Worm (Caenorhabditis elegans): ENCODE measurements around the gene pqn-65.

The pqn-65 gene

ce11 chrX:4616832-4617231 lies 2.6 kb downstream of the pqn-65 start (continued):
- TF ChIP-seq mes-2 (tag; optimal IDR thresholded peaks at IDR 0.05; ENCODE audit: poor library complexity, severe bottlenecking) (peak; percentile 30), lin-29 (GFP tag; IDR thresholded peaks at IDR 0.05) (no peak), nhr-25 (tag; optimal IDR thresholded peaks at IDR 0.05; ENCODE audit: borderline replicate concordance, insufficient read depth) (peak; percentile 4), mdl-1 (tag; optimal IDR thresholded peaks at IDR 0.05) (peak in 1 of 2 experiments; percentile 15), daf-8 (GFP tag; IDR thresholded peaks at IDR 0.05) (no peak), hif-1 (tag; optimal IDR thresholded peaks at IDR 0.05) (peak in 1 of 2 experiments; percentile 29), lin-13 (GFP tag; optimal IDR thresholded peaks at IDR 0.05) (peak; percentile 1), unc-62 (GFP tag; optimal IDR thresholded peaks at IDR 0.05 in 1 of 2) (no peak), unc-62 (tag; optimal IDR thresholded peaks at IDR 0.05) (no peak), hmg-1.1 (GFP tag; IDR thresholded peaks at IDR 0.05) (peak; percentile 81), ceh-44 (GFP tag; IDR thresholded peaks at IDR 0.05) (0 out of 2 replicates have a peak, but pooled peaks have one; percentile 2), nhr-76 (tag; optimal IDR thresholded peaks at IDR 0.05) (no peak), lin-39 (tag; optimal IDR thresholded peaks at IDR 0.05) (no peak), ceh-20 (GFP tag; IDR thresholded peaks at IDR 0.05) (peak; percentile 65; the same call in 1 of the 2 replicates), snpc-1.2 (GFP tag; IDR thresholded peaks at IDR 0.05) (no peak), aha-1 (tag) (peak; percentile 66), mep-1 (tag; optimal IDR thresholded peaks at IDR 0.05) (peak; percentile 50), nhr-28 (tag; optimal IDR thresholded peaks at IDR 0.05) (no peak), F26F4.8 (GFP tag; conservative IDR thresholded peaks at IDR 0.05) (no peak), tra-1 (GFP tag; IDR thresholded peaks at IDR 0.05) (peak; percentile 22; the same call in 1 of the 2 replicates), duxl-1 (tag; optimal IDR thresholded peaks at IDR 0.05; ENCODE audit: poor library complexity) (no peak), unc-130 (GFP tag; optimal IDR thresholded peaks at IDR 0.05) (no peak), zfp-2 (tag; optimal IDR thresholded peaks at IDR 0.05) (no peak)

ce11 chrX:4615034-4615433 lies 4.4 kb downstream of the pqn-65 start:
- TF ChIP-seq nhr-77 (tag; optimal IDR thresholded peaks at IDR 0.05) = no peak
- TF ChIP-seq aha-1 (tag) = peak; percentile 97

- TF ChIP-seq aha-1 (tag) (peak; percentile 17), attf-4 (tag; optimal IDR thresholded peaks at IDR 0.05) (no peak), mxl-2 (GFP tag; conservative IDR thresholded peaks at IDR 0.05) (no peak), egl-43 (GFP tag; IDR thresholded peaks at IDR 0.05) (no peak), T26A8.4 (GFP tag; IDR thresholded peaks at IDR 0.05) (no peak)
Measured at ce11 chrX:4609635-4610034, 9.8 kb downstream of the pqn-65 start.

- TF ChIP-seq hlh-30 (tag; optimal IDR thresholded peaks at IDR 0.05; ENCODE audit: insufficient read depth) = peak; percentile 15
- no peak for TF ChIP-seq F37D6.2 (tag; optimal IDR thresholded peaks at IDR 0.05)
- TF ChIP-seq fos-1 (tag; optimal IDR thresholded peaks at IDR 0.05) = no peak
- no peak for TF ChIP-seq lir-3 (tag; optimal IDR thresholded peaks at IDR 0.05)
- peak; percentile 60 for TF ChIP-seq lim-7 (GFP tag; IDR thresholded peaks at IDR 0.05)
- peak; percentile 67; the same call in 1 of the 2 replicates for TF ChIP-seq snpc-1.2 (GFP tag; IDR thresholded peaks at IDR 0.05)
- no peak for TF ChIP-seq nhr-41 (GFP tag; IDR thresholded peaks at IDR 0.05)
- no peak for TF ChIP-seq saeg-2 (GFP tag; IDR thresholded peaks at IDR 0.05)
- no peak for TF ChIP-seq aha-1 (tag)
- TF ChIP-seq egl-27 (tag; optimal IDR thresholded peaks at IDR 0.05) = no peak
- TF ChIP-seq ZK546.5 (tag; optimal IDR thresholded peaks at IDR 0.05) = no peak
- no peak for TF ChIP-seq spr-3 (GFP tag; optimal IDR thresholded peaks at IDR 0.05)
- TF ChIP-seq ces-1 (GFP tag; optimal IDR thresholded peaks at IDR 0.05) = no peak
Measured at ce11 chrX:4607300-4607699, 12.1 kb downstream of the pqn-65 start.
